Fruit fly (Drosophila melanogaster): ENCODE results near the gene Pfdn2.

dm6 chr3L:11027279-11027678 lies 46.9 kb downstream of the Pfdn2 start, which contains the start of gene CG32081:
- TF ChIP-seq pan (optimal IDR thresholded peaks at IDR 0.05) = no peak
- no peak for TF ChIP-seq OdsH (GFP tag; optimal IDR thresholded peaks at IDR 0.05)
- no peak for TF ChIP-seq dsf (GFP tag; optimal IDR thresholded peaks at IDR 0.05; ENCODE audit: borderline replicate concordance)
- no peak for TF ChIP-seq h (GFP tag; optimal IDR thresholded peaks at IDR 0.05)
- no peak for TF ChIP-seq lola (GFP tag; optimal IDR thresholded peaks at IDR 0.05)
- no peak for TF ChIP-seq Dif (GFP tag; optimal IDR thresholded peaks at IDR 0.05; ENCODE audit: partially characterized antibody)
- no peak for TF ChIP-seq Dfd (GFP tag; optimal IDR thresholded peaks at IDR 0.05)
- no peak for TF ChIP-seq fru (GFP tag; optimal IDR thresholded peaks at IDR 0.05)
- no peak for TF ChIP-seq CrebA (GFP tag; optimal IDR thresholded peaks at IDR 0.05; ENCODE audit: borderline replicate concordance)
- TF ChIP-seq dmrt93B (GFP tag; optimal IDR thresholded peaks at IDR 0.05) = no peak
- no peak for TF ChIP-seq rgr (GFP tag; optimal IDR thresholded peaks at IDR 0.05)
- TF ChIP-seq tai (GFP tag; optimal IDR thresholded peaks at IDR 0.05) = no peak
- TF ChIP-seq Hr83 (GFP tag; optimal IDR thresholded peaks at IDR 0.05; ENCODE audit: poor library complexity, severe bottlenecking) = no peak

Data from whole organism, wandering third instar larva.